Worm (Caenorhabditis elegans): ENCODE data around the gene vps-22.
"Not testable (repeated sequence)": the region's sequence is repeated elsewhere in the genome, so short reads cannot be mapped to it uniquely, and the experiment has no call there.

The vps-22 gene

ce11 chrIII:4984444-4985086 is 22.3 kb upstream of the vps-22 start, which contains the start of gene C27F2.7 (continued):
- TF ChIP-seq F49E8.2 (tag; optimal IDR thresholded peaks at IDR 0.05; ENCODE audit: insufficient read depth), result peak; percentile 72
- no peak for TF ChIP-seq ccch-3 (GFP tag; optimal IDR thresholded peaks at IDR 0.05)
- no peak for TF ChIP-seq nhr-179 (tag; optimal IDR thresholded peaks at IDR 0.05)
- 0 out of 2 replicates have a peak, but pooled peaks have one; percentile 34 for TF ChIP-seq aptf-2 (GFP tag; conservative IDR thresholded peaks at IDR 0.05)
- TF ChIP-seq tbp1 (GFP tag; optimal IDR thresholded peaks at IDR 0.05), result peak; percentile 41
- no peak for TF ChIP-seq F57A8.1 (GFP tag; optimal IDR thresholded peaks at IDR 0.05)
- peak; percentile 79 for TF ChIP-seq D2030.7 (GFP tag; IDR thresholded peaks at IDR 0.05)
- no peak for TF ChIP-seq mel-28 (tag; optimal IDR thresholded peaks at IDR 0.05; ENCODE audit: borderline replicate concordance)
- peak; percentile 90 for TF ChIP-seq madf-8 (GFP tag; conservative IDR thresholded peaks at IDR 0.05)
- TF ChIP-seq mxl-1 (tag; optimal IDR thresholded peaks at IDR 0.05), result no peak
- peak; percentile 60 for TF ChIP-seq tlf-1 (GFP tag; optimal IDR thresholded peaks at IDR 0.05)
- peak; percentile 48 for TF ChIP-seq hmg-1.2 (GFP tag; IDR thresholded peaks at IDR 0.05)
- no peak for TF ChIP-seq aptf-3 (GFP tag; IDR thresholded peaks at IDR 0.05)
- TF ChIP-seq lin-54 (GFP tag; optimal IDR thresholded peaks at IDR 0.05), result peak; percentile 75
- no peak for TF ChIP-seq unc-62 (GFP tag; optimal IDR thresholded peaks at IDR 0.05)
- peak; percentile 94 for TF ChIP-seq lsl-1 (GFP tag; optimal IDR thresholded peaks at IDR 0.05)
- TF ChIP-seq attf-3 (GFP tag; conservative IDR thresholded peaks at IDR 0.05), result no peak
- no peak for TF ChIP-seq attf-5 (GFP tag; optimal IDR thresholded peaks at IDR 0.05)
- TF ChIP-seq C17E4.6 (GFP tag; IDR thresholded peaks at IDR 0.05), result peak; percentile 71; the same call in 1 of the 2 replicates
- TF ChIP-seq xnd-1 (tag; optimal IDR thresholded peaks at IDR 0.05), result peak; percentile 80
- no peak for TF ChIP-seq ceh-79 (tag; optimal IDR thresholded peaks at IDR 0.05)
- TF ChIP-seq unc-130 (GFP tag; optimal IDR thresholded peaks at IDR 0.05), result peak; percentile 45
- no peak for TF ChIP-seq sea-2 (GFP tag; IDR thresholded peaks at IDR 0.05)
- peak; percentile 28 for TF ChIP-seq him-1 (tag; optimal IDR thresholded peaks at IDR 0.05)
- peak; percentile 47 for TF ChIP-seq dpl-1 (GFP tag; optimal IDR thresholded peaks at IDR 0.05)
- no peak for TF ChIP-seq sdz-38 (tag; optimal IDR thresholded peaks at IDR 0.05)
- TF ChIP-seq nfya-2 (GFP tag; IDR thresholded peaks at IDR 0.05), result peak; percentile 92
- TF ChIP-seq dox-1 (GFP tag; IDR thresholded peaks at IDR 0.05), result peak; percentile 84
- TF ChIP-seq pbrm-1 (GFP tag; IDR thresholded peaks at IDR 0.05), result peak; percentile 58; the same call in 1 of the 2 replicates
- peak; percentile 67 for TF ChIP-seq athp-1 (tag; optimal IDR thresholded peaks at IDR 0.05)
- TF ChIP-seq ztf-18 (tag; optimal IDR thresholded peaks at IDR 0.05), result peak; percentile 46
- peak; percentile 91 for TF ChIP-seq ceh-91 (GFP tag; IDR thresholded peaks at IDR 0.05)

ce11 chrIII:4983961-4984360 is 21.7 kb upstream of the vps-22 start:
- TF ChIP-seq Y79H2A.3 (GFP tag; conservative IDR thresholded peaks at IDR 0.05) (no peak), B0019.2 (GFP tag; conservative IDR thresholded peaks at IDR 0.05) (no peak), K11D2.4 (GFP tag; IDR thresholded peaks at IDR 0.05) (no peak), bed-2 (GFP tag; IDR thresholded peaks at IDR 0.05) (no peak), snpc-3.4 (tag; optimal IDR thresholded peaks at IDR 0.05) (no peak)

- TF ChIP-seq atf-7 (tag; optimal IDR thresholded peaks at IDR 0.05); ceh-100 (GFP tag; IDR thresholded peaks at IDR 0.05); ztf-25 (GFP tag; IDR thresholded peaks at IDR 0.05): not testable (repeated sequence)
Observed at ce11 chrIII:4980367-4980766, 18.1 kb upstream of the vps-22 start, which contains the start of gene C27F2.6. Gene C27F2.6 (minus strand): TSS chrIII:4980467.
